Fruit fly (Drosophila melanogaster): ENCODE data around the gene CG10357.
A peak's percentile ranks its signal among the peaks of the same experiment; 100 is the strongest.

CG10357 gene

DNA sequence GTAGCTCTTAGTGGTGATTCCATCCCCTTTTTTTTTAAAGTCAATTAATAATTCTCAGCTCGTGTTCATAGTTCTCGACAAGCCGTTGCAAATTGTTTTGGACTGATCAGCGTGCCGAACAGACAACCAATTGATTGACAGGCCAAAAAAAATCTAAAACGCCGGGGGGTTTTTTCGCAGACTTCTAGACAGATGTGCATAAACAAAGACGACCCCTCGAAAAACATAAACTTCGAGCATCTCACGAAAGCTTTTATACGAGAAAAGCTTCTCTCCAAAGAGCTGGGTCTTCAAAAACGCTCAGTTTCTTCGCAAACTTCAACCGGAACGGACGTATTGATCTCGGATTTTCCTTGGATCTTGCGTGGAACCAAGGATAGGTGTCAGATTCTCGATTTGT is 3.3 kb upstream of the CG10357 start, which contains the start of gene CG10359:
TSS of gene CG10359 (plus strand) at position 301 of the 400 bp plus-strand sequence.
- 0 out of 2 replicates have a peak, but pooled peaks have one; percentile 9 for TF ChIP-seq Drgx (GFP tag; IDR thresholded peaks at IDR 0.05)
- TF ChIP-seq lov (optimal IDR thresholded peaks at IDR 0.05): no peak
- TF ChIP-seq lov (GFP tag; IDR thresholded peaks at IDR 0.05): no peak
- TF ChIP-seq CG12769 (tag; optimal IDR thresholded peaks at IDR 0.05): peak; percentile 48
- TF ChIP-seq otp (GFP tag; IDR thresholded peaks at IDR 0.05): 0 out of 3 replicates have a peak, but pooled peaks have one; percentile 11
- TF ChIP-seq CG13894 (tag; optimal IDR thresholded peaks at IDR 0.05): peak; percentile 37
- TF ChIP-seq CG10543 (GFP tag; optimal IDR thresholded peaks at IDR 0.05): peak; percentile 2
- TF ChIP-seq CG15514 (GFP tag; optimal IDR thresholded peaks at IDR 0.05): peak; percentile 5
- TF ChIP-seq az2 (GFP tag; optimal IDR thresholded peaks at IDR 0.05): no peak
- TF ChIP-seq Trl (optimal IDR thresholded peaks at IDR 0.05): peak in 1 of 2 experiments; percentile 15
- TF ChIP-seq Trl (GFP tag; optimal IDR thresholded peaks at IDR 0.05): no peak
- TF ChIP-seq CG42726 (GFP tag; IDR thresholded peaks at IDR 0.05; ENCODE audit: partially characterized antibody): 0 out of 2 replicates have a peak, but pooled peaks have one; percentile 15

DNA sequence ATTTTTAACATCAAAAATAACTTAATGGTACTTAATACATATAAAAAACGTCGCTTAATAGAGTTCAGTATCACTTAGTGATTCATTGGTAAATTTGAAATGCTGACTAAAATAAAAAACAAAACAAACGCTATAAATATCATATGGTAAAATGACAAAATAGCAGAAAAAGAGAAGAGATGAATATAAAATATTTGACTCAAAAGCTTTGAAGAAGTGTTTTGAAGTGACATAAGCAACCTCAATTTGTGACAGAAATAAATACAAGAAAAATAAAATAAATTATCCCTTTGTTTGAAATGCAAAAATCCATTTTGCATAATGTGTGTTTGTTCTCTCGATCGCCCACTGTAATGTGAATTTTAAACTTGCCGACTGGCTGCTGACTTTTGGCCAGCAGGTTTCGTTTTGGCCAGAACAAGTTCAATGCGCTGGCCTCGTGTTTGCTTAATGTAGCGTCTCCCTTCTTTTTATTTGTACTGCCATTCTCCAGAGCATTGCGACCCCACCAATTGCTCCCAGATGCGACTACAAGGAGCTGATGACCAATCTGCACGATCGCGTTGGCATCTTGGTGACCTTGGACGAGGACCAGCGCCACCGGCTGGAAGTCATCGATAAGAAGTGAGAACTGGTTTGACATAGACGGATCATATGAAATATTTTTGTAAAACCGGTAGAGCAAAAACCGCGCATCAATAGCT is 2.4 kb upstream of the CG10357 start:
- no peak for TF ChIP-seq lov (optimal IDR thresholded peaks at IDR 0.05)
- TF ChIP-seq lov (GFP tag; IDR thresholded peaks at IDR 0.05): no peak
- peak; percentile 2 for TF ChIP-seq CG15269 (tag; optimal IDR thresholded peaks at IDR 0.05)
- TF ChIP-seq CG10209 (GFP tag; optimal IDR thresholded peaks at IDR 0.05): no peak
- 0 out of 2 replicates have a peak, but pooled peaks have one; percentile 13 for TF ChIP-seq Drgx (GFP tag; IDR thresholded peaks at IDR 0.05)
- no peak for TF ChIP-seq lbe (GFP tag; optimal IDR thresholded peaks at IDR 0.05)
- peak; percentile 7 for TF ChIP-seq gem (tag; optimal IDR thresholded peaks at IDR 0.05)
- no peak for TF ChIP-seq az2 (GFP tag; optimal IDR thresholded peaks at IDR 0.05)
- TF ChIP-seq Oaz (GFP tag; IDR thresholded peaks at IDR 0.05): no peak
- no peak for TF ChIP-seq Max (GFP tag; optimal IDR thresholded peaks at IDR 0.05)
- TF ChIP-seq maf-S (GFP tag; optimal IDR thresholded peaks at IDR 0.05): no peak
- 0 out of 4 replicates have a peak, but pooled peaks have one; percentile 81 for TF ChIP-seq chinmo (GFP tag; IDR thresholded peaks at IDR 0.05; ENCODE audit: partially characterized antibody)
- peak; percentile 7 for TF ChIP-seq CG12769 (tag; optimal IDR thresholded peaks at IDR 0.05)
- no peak for TF ChIP-seq CG1529 (GFP tag; optimal IDR thresholded peaks at IDR 0.05)
- no peak for TF ChIP-seq wek (GFP tag; optimal IDR thresholded peaks at IDR 0.05)
- no peak for TF ChIP-seq schlank (tag; optimal IDR thresholded peaks at IDR 0.05)
- TF ChIP-seq HLHmδ (GFP tag; optimal IDR thresholded peaks at IDR 0.05): no peak
- no peak for TF ChIP-seq grn (GFP tag; optimal IDR thresholded peaks at IDR 0.05)
- no peak for TF ChIP-seq pros (GFP tag; optimal IDR thresholded peaks at IDR 0.05)
- no peak for TF ChIP-seq CG10431 (GFP tag; optimal IDR thresholded peaks at IDR 0.05)
- TF ChIP-seq NC2β (GFP tag; optimal IDR thresholded peaks at IDR 0.05): no peak
- TF ChIP-seq CG1024 (GFP tag; IDR thresholded peaks at IDR 0.05): no peak
- peak; percentile 41 for TF ChIP-seq Med (GFP tag)
- no peak for TF ChIP-seq E2f2 (GFP tag; IDR thresholded peaks at IDR 0.05)
- no peak for TF ChIP-seq Spps (tag; optimal IDR thresholded peaks at IDR 0.05)
- 0 out of 3 replicates have a peak, but pooled peaks have one; percentile 21 for TF ChIP-seq dysf (GFP tag; IDR thresholded peaks at IDR 0.05)
- no peak for TF ChIP-seq CG11398 (GFP tag; optimal IDR thresholded peaks at IDR 0.05)
- peak; percentile 41; the same call in 1 of the 2 replicates for TF ChIP-seq Rfx (GFP tag; IDR thresholded peaks at IDR 0.05)
- no peak for TF ChIP-seq CG17359 (tag; optimal IDR thresholded peaks at IDR 0.05)
- no peak for TF ChIP-seq sima (GFP tag; optimal IDR thresholded peaks at IDR 0.05)
- no peak for TF ChIP-seq wdn (GFP tag; IDR thresholded peaks at IDR 0.05)
- TF ChIP-seq grau (tag; optimal IDR thresholded peaks at IDR 0.05): peak; percentile 46
- no peak for TF ChIP-seq Ssrp (tag; optimal IDR thresholded peaks at IDR 0.05)
- no peak for TF ChIP-seq sim (GFP tag; IDR thresholded peaks at IDR 0.05)
- TF ChIP-seq en (GFP tag; optimal IDR thresholded peaks at IDR 0.05): no peak
- TF ChIP-seq CG6791 (GFP tag; IDR thresholded peaks at IDR 0.05; ENCODE audit: partially characterized antibody): 0 out of 3 replicates have a peak, but pooled peaks have one; percentile 32
- peak; percentile 38 for TF ChIP-seq ftz-f1 (GFP tag; optimal IDR thresholded peaks at IDR 0.05)
- TF ChIP-seq Bgb (GFP tag; IDR thresholded peaks at IDR 0.05; ENCODE audit: partially characterized antibody): no peak
- no peak for TF ChIP-seq odd (GFP tag; optimal IDR thresholded peaks at IDR 0.05)

Data from whole organism, embryonic.